Worm (Caenorhabditis elegans) whole organism, mixed stage, embryonic: Measurements from ENCODE around the gene aptf-1.

ENCODE experiments used
- elt-3 ChIP-seq: fragments of 150-350 bp; optimal IDR thresholded peaks from 2 replicates; lab custom pipeline; 2014; ENCODE audit warnings: missing biosample characterization, missing genetic modification characterization
- mab-5 ChIP-seq: fragments of 150-350 bp; optimal IDR thresholded peaks from 2 replicates; lab custom pipeline; 2014; ENCODE audit warnings: missing biosample characterization, missing genetic modification characterization
- pha-4 ChIP-seq: fragments of 150-350 bp; optimal IDR thresholded peaks from 2 replicates; lab custom pipeline; 2018; ENCODE audit warnings: missing biosample characterization, missing genetic modification reagents, missing genetic modification characterization
- tbx-8 ChIP-seq: fragments of 200-800 bp; sonication (Bioruptor generic); optimal IDR thresholded peaks from 2 replicates; lab custom pipeline; 2018; ENCODE audit warnings: mild to moderate bottlenecking, missing genetic modification characterization, moderate library complexity, missing compliant biosample characterization
- unc-62 ChIP-seq: fragments of 150-350 bp; optimal IDR thresholded peaks from 2 replicates; lab custom pipeline; 2014; ENCODE audit warnings: missing biosample characterization, missing genetic modification reagents, missing genetic modification characterization
- ztf-11 ChIP-seq: fragments of 150-350 bp; optimal IDR thresholded peaks from 2 replicates; lab custom pipeline; 2014; ENCODE audit warnings: missing biosample characterization, missing genetic modification characterization

DNA sequence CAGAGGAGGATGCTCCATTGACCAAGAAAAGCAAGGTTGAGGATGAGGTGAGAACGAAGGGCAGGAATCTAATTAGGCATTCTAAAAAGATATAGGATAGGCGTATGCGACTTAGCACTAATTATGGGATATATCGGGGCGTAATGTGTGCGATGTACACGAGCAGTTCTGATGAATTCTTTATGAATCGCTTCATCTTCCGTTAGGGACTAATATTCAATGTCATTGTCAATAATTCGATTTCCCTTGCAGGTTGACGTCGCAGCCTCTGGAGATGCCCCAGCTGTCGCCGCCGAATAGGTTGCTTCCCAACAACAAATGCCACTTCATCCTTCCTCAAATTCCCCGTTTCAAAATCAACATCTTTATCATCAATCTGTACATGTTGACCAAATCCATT lies 38.4 kb downstream of the aptf-1 start:
- TF ChIP-seq elt-3 (tag; lab: Kevin White, UChicago), result no peak
- TF ChIP-seq pha-4 (tag; lab: Kevin White, UChicago), result no peak
- no peak for TF ChIP-seq ztf-11 (tag; lab: Kevin White, UChicago)
- no peak for TF ChIP-seq tbx-8 (GFP tag; lab: Kevin White, UChicago)
- TF ChIP-seq mab-5 (tag; lab: Kevin White, UChicago), result no peak
- TF ChIP-seq unc-62 (GFP tag; lab: Kevin White, UChicago), result no peak
